Fruit fly (Drosophila melanogaster) whole organism, embryonic: ENCODE results near the gene DAAM.

ENCODE experiments used
- Atf-2 ChIP-seq: fragments of 200-800 bp; sonication (Bioruptor generic); optimal IDR thresholded peaks from 2 replicates; lab custom pipeline; 2016; ENCODE audit warnings: missing biosample characterization, missing genetic modification characterization
- Atf6 ChIP-seq: fragments of 200-800 bp; sonication (Bioruptor generic); IDR thresholded peaks from 2 replicates; pipeline ENCODE4 v1.3.6; 2022; ENCODE audit warnings: missing biosample characterization, missing genetic modification characterization
- CG10267 ChIP-seq: fragments of 200-800 bp; sonication (Bioruptor generic); optimal IDR thresholded peaks from 2 replicates; lab custom pipeline; 2018; ENCODE audit warnings: missing biosample characterization, mild to moderate bottlenecking, missing genetic modification characterization, moderate library complexity
- CG10431 ChIP-seq: fragments of 200-800 bp; sonication (Bioruptor generic); optimal IDR thresholded peaks from 3 replicates; lab custom pipeline; 2018; ENCODE audit warnings: missing biosample characterization, mild to moderate bottlenecking, missing genetic modification characterization
- CG11247 ChIP-seq: fragments of 200-800 bp; sonication (Bioruptor generic); IDR thresholded peaks from 2 replicates; pipeline ENCODE4 v1.3.6; 2022; ENCODE audit warnings: missing biosample characterization, missing genetic modification characterization
- CG11696 ChIP-seq: fragments of 200-800 bp; sonication (Bioruptor generic); IDR thresholded peaks from 2 replicates; pipeline ENCODE4 v1.3.6; 2022; ENCODE audit warnings: missing biosample characterization, missing genetic modification characterization
- CG14965 ChIP-seq: fragments of 200-800 bp; sonication (Bioruptor generic); optimal IDR thresholded peaks from 2 replicates; lab custom pipeline; 2016; ENCODE audit warnings: missing biosample characterization, missing genetic modification characterization, borderline replicate concordance
- CG15011 ChIP-seq: fragments of 200-800 bp; sonication (Bioruptor generic); optimal IDR thresholded peaks from 3 replicates; lab custom pipeline; 2018; ENCODE audit warnings: missing biosample characterization, mild to moderate bottlenecking, missing genetic modification characterization
- CG17186 ChIP-seq: fragments of 200-800 bp; sonication (Bioruptor generic); optimal IDR thresholded peaks from 3 replicates; lab custom pipeline; 2017; ENCODE audit warnings: missing biosample characterization, missing genetic modification reagents, missing genetic modification characterization
- CG17361 ChIP-seq: fragments of 200-800 bp; sonication (Bioruptor generic); IDR thresholded peaks from 3 replicates; pipeline ENCODE4 v1.3.6; 2022; ENCODE audit warnings: missing biosample characterization, missing genetic modification characterization
- CG17568 ChIP-seq: fragments of 200-800 bp; sonication (Bioruptor generic); optimal IDR thresholded peaks from 2 replicates; lab custom pipeline; 2018; ENCODE audit warnings: missing biosample characterization, mild to moderate bottlenecking, missing genetic modification characterization, moderate library complexity
- CG17612 ChIP-seq: fragments of 200-800 bp; sonication (Bioruptor generic); IDR thresholded peaks from 2 replicates; pipeline ENCODE4 v1.3.6; 2022; ENCODE audit warnings: missing biosample characterization, missing genetic modification characterization
- CG30020 ChIP-seq: fragments of 200-800 bp; optimal IDR thresholded peaks from 2 replicates; lab custom pipeline; 2019; ENCODE audit warnings: missing biosample characterization, mild to moderate bottlenecking, missing genetic modification characterization, moderate library complexity
- CG33213 ChIP-seq: fragments of 200-800 bp; sonication (Bioruptor generic); optimal IDR thresholded peaks from 3 replicates; lab custom pipeline; 2016; ENCODE audit warnings: missing biosample characterization, missing genetic modification characterization
- CG3407 ChIP-seq: fragments of 200-800 bp; sonication (Bioruptor generic); optimal IDR thresholded peaks from 2 replicates; lab custom pipeline; 2018; ENCODE audit warnings: missing biosample characterization, mild to moderate bottlenecking, missing genetic modification characterization
- CG7271 ChIP-seq: fragments of 200-800 bp; sonication (Bioruptor generic); optimal IDR thresholded peaks from 2 replicates; lab custom pipeline; 2018; ENCODE audit warnings: missing biosample characterization, mild to moderate bottlenecking, missing genetic modification characterization, moderate library complexity
- CHES-1-like ChIP-seq: fragments of 200-800 bp; sonication (Bioruptor generic); optimal IDR thresholded peaks from 2 replicates; lab custom pipeline; 2016; ENCODE audit warnings: missing biosample characterization, missing genetic modification characterization
- Deaf1 ChIP-seq: fragments of 200-800 bp; optimal IDR thresholded peaks from 3 replicates; lab custom pipeline; 2019; ENCODE audit warnings: missing biosample characterization, mild to moderate bottlenecking, missing genetic modification characterization, moderate library complexity
- HLH3B ChIP-seq: fragments of 200-800 bp; sonication (Bioruptor generic); IDR thresholded peaks from 2 replicates; pipeline ENCODE4 v1.3.6; 2022; ENCODE audit warnings: missing biosample characterization, missing genetic modification characterization
- Hr78 ChIP-seq, 2 experiments: fragments of 200-800 bp in 1 of 2; fragments of >200 bp in 1 of 2; sonication (Bioruptor generic) in 1 of 2; optimal IDR thresholded peaks; 2 replicates each; lab custom pipeline; 2017 to 2019; ENCODE audit warnings: missing biosample characterization in 2 of 2, missing genetic modification characterization in 2 of 2, mild to moderate bottlenecking in 1 of 2, moderate library complexity in 1 of 2
- Lhr ChIP-seq: fragments of 200-800 bp; sonication (Bioruptor generic); optimal IDR thresholded peaks from 3 replicates; lab custom pipeline; 2017; ENCODE audit warnings: mild to moderate bottlenecking, missing biosample characterization, missing genetic modification reagents, missing genetic modification characterization
- NK7.1 ChIP-seq: fragments of 200-800 bp; sonication (Bioruptor generic); optimal IDR thresholded peaks from 3 replicates; lab custom pipeline; 2016; ENCODE audit warnings: missing biosample characterization, missing genetic modification characterization
- Opbp ChIP-seq: fragments of 200-800 bp; sonication (Bioruptor generic); IDR thresholded peaks from 3 replicates; pipeline ENCODE4 v1.3.6; 2022; ENCODE audit warnings: missing biosample characterization, missing genetic modification characterization; ENCODE audit not compliant: partially characterized antibody
- Sin3A ChIP-seq: fragments of >200 bp; optimal IDR thresholded peaks from 2 replicates; lab custom pipeline; 2018
- Tbp ChIP-seq: fragments of >200 bp; optimal IDR thresholded peaks from 2 replicates; lab custom pipeline; 2018; ENCODE audit warnings: missing biosample characterization, missing genetic modification characterization
- Usf ChIP-seq: fragments of 200-800 bp; sonication (Bioruptor generic); optimal IDR thresholded peaks from 2 replicates; lab custom pipeline; 2017; ENCODE audit warnings: missing genotype, missing biosample characterization, missing genetic modification characterization
- amos ChIP-seq: fragments of 200-800 bp; sonication (Bioruptor generic); IDR thresholded peaks from 2 replicates; pipeline ENCODE4 v1.3.6; 2022; ENCODE audit warnings: missing biosample characterization, missing genetic modification characterization; ENCODE audit not compliant: partially characterized antibody
- bigmax ChIP-seq: fragments of 200-800 bp; sonication (Bioruptor generic); optimal IDR thresholded peaks from 2 replicates; lab custom pipeline; 2018; ENCODE audit warnings: missing biosample characterization, mild to moderate bottlenecking, missing genetic modification characterization
- br ChIP-seq: fragments of >200 bp; optimal IDR thresholded peaks from 2 replicates; lab custom pipeline; 2017
- cas ChIP-seq: fragments of 200-800 bp; sonication (Bioruptor generic); IDR thresholded peaks from 2 replicates; pipeline ENCODE4 v1.3.6; 2022; ENCODE audit warnings: missing biosample characterization, missing genetic modification characterization
- cwo ChIP-seq: fragments of 200-800 bp; sonication (Bioruptor generic); optimal IDR thresholded peaks from 3 replicates; lab custom pipeline; 2017; ENCODE audit warnings: missing biosample characterization, missing genetic modification characterization, mild to moderate bottlenecking, moderate library complexity, missing genetic modification reagents
- da ChIP-seq: fragments of 200-800 bp; sonication (Bioruptor generic); optimal IDR thresholded peaks from 2 replicates; lab custom pipeline; 2016; ENCODE audit warnings: missing biosample characterization, missing genetic modification characterization
- dati ChIP-seq: fragments of 200-800 bp; sonication (Bioruptor generic); IDR thresholded peaks from 2 replicates; pipeline ENCODE4 v1.3.6; 2022; ENCODE audit warnings: missing biosample characterization, missing genetic modification characterization
- ftz-f1 ChIP-seq: fragments of 200-800 bp; sonication (Bioruptor generic); optimal IDR thresholded peaks from 2 replicates; lab custom pipeline; 2016; ENCODE audit warnings: missing biosample characterization, missing genetic modification characterization
- gcm ChIP-seq: fragments of 200-800 bp; sonication (Bioruptor generic); optimal IDR thresholded peaks from 2 replicates; lab custom pipeline; 2019; ENCODE audit warnings: missing biosample characterization, mild to moderate bottlenecking, missing genetic modification characterization, moderate library complexity
- gcm2 ChIP-seq: fragments of 200-800 bp; sonication (Bioruptor generic); optimal IDR thresholded peaks from 2 replicates; lab custom pipeline; 2016; ENCODE audit warnings: missing biosample characterization, missing genetic modification characterization
- gro ChIP-seq: fragments of 200-800 bp; sonication (Bioruptor generic); optimal IDR thresholded peaks from 2 replicates; lab custom pipeline; 2016; ENCODE audit warnings: missing biosample characterization, missing genetic modification characterization
- hb ChIP-seq: fragments of 200-800 bp; sonication (Bioruptor generic); IDR thresholded peaks from 3 replicates; pipeline ENCODE4 v1.3.6; 2022; ENCODE audit warnings: missing biosample characterization, missing genetic modification characterization; ENCODE audit not compliant: partially characterized antibody
- luna ChIP-seq: fragments of 200-800 bp; sonication (Bioruptor generic); optimal IDR thresholded peaks from 2 replicates; lab custom pipeline; 2016; ENCODE audit warnings: missing biosample characterization, missing genetic modification characterization
- nerfin-1 ChIP-seq: fragments of 200-800 bp; sonication (Bioruptor generic); optimal IDR thresholded peaks from 3 replicates; lab custom pipeline; 2019; ENCODE audit warnings: missing biosample characterization, mild to moderate bottlenecking, missing genetic modification characterization, moderate library complexity
- nerfin-2 ChIP-seq: fragments of 200-800 bp; sonication (Bioruptor generic); IDR thresholded peaks from 2 replicates; pipeline ENCODE4 v1.3.6; 2022; ENCODE audit warnings: missing biosample characterization, missing genetic modification characterization; ENCODE audit not compliant: partially characterized antibody
- run ChIP-seq: fragments of 200-800 bp; sonication (Bioruptor generic); optimal IDR thresholded peaks from 3 replicates; lab custom pipeline; 2018; ENCODE audit warnings: missing biosample characterization, mild to moderate bottlenecking, missing genetic modification characterization
- sens-2 ChIP-seq: fragments of 200-800 bp; sonication (Bioruptor generic); IDR thresholded peaks from 2 replicates; pipeline ENCODE4 v1.3.6; 2022; ENCODE audit warnings: missing biosample characterization, missing genetic modification characterization
- slbo ChIP-seq: fragments of 200-800 bp; sonication (Bioruptor generic); IDR thresholded peaks from 2 replicates; pipeline ENCODE4 v1.3.6; 2022; ENCODE audit warnings: missing biosample characterization, missing genetic modification characterization
- slp2 ChIP-seq: fragments of 200-800 bp; sonication (Bioruptor generic); optimal IDR thresholded peaks from 2 replicates; lab custom pipeline; 2016; ENCODE audit warnings: missing biosample characterization, missing genetic modification characterization
- sug ChIP-seq: fragments of 200-800 bp; optimal IDR thresholded peaks from 2 replicates; lab custom pipeline; 2019; ENCODE audit warnings: missing biosample characterization, mild to moderate bottlenecking, missing genetic modification characterization, moderate library complexity
- toy ChIP-seq: fragments of 200-800 bp; sonication (Bioruptor generic); IDR thresholded peaks from 2 replicates; pipeline ENCODE4 v1.3.6; 2022; ENCODE audit warnings: missing biosample characterization, missing genetic modification characterization
- vnd ChIP-seq: fragments of 200-800 bp; sonication (Bioruptor generic); IDR thresholded peaks from 3 replicates; pipeline ENCODE4 v1.3.6; 2022; ENCODE audit warnings: missing biosample characterization, missing genetic modification characterization; ENCODE audit not compliant: partially characterized antibody
- zf30C ChIP-seq: fragments of 200-800 bp; sonication (Bioruptor generic); optimal IDR thresholded peaks from 3 replicates; lab custom pipeline; 2018; ENCODE audit warnings: missing biosample characterization, mild to moderate bottlenecking, missing genetic modification characterization

The DAAM gene

dm6 chrX:1276757-1277527 lies 45.2 kb downstream of the DAAM start (continued):
- no peak for TF ChIP-seq Tbp (GFP tag; lab: Kevin White, UChicago)
- no peak for TF ChIP-seq Deaf1 (tag; lab: Kevin White, UChicago)
- peak; percentile 77 for TF ChIP-seq CG3407 (GFP tag; lab: Kevin White, UChicago)
- no peak for TF ChIP-seq CG7271 (tag; lab: Kevin White, UChicago)
- no peak for TF ChIP-seq bigmax (GFP tag; lab: Kevin White, UChicago)
- peak; percentile 86 for TF ChIP-seq toy (GFP tag; lab: Robert Waterston, UW)
- peak; percentile 78 for TF ChIP-seq gcm
- peak; percentile 83 for TF ChIP-seq da (GFP tag; lab: Kevin White, UChicago)
- no peak for TF ChIP-seq CG30020
- TF ChIP-seq CG17361: peak; percentile 91
- peak; percentile 97 for TF ChIP-seq CG11696 (GFP tag; lab: Robert Waterston, UW)
- TF ChIP-seq slbo: peak; percentile 95
- no peak for TF ChIP-seq zf30C (GFP tag; lab: Kevin White, UChicago)
- peak; percentile 90 for TF ChIP-seq CG15011 (GFP tag; lab: Kevin White, UChicago)
- no peak for TF ChIP-seq Opbp
- peak; percentile 71 for TF ChIP-seq Atf-2 (GFP tag; lab: Kevin White, UChicago)
- TF ChIP-seq hb (GFP tag; lab: Robert Waterston, UW): no peak
- peak in 1 of 2 experiments; percentile 33 for TF ChIP-seq Hr78 (GFP tag; optimal IDR thresholded peaks at IDR 0.05; lab: Kevin White, UChicago)
- TF ChIP-seq luna (GFP tag; lab: Kevin White, UChicago): peak; percentile 79
- TF ChIP-seq Sin3A (lab: Kevin White, UChicago): no peak
- TF ChIP-seq cwo (GFP tag; lab: Kevin White, UChicago): peak; percentile 92
- peak; percentile 88 for TF ChIP-seq NK7.1
- TF ChIP-seq gcm2 (GFP tag; lab: Kevin White, UChicago): peak; percentile 88
- peak; percentile 69 for TF ChIP-seq CG10267 (tag; lab: Kevin White, UChicago)
- TF ChIP-seq Usf (GFP tag; lab: Kevin White, UChicago): peak; percentile 81
- peak; percentile 54 for TF ChIP-seq CG17186
- TF ChIP-seq vnd: no peak
- peak; percentile 64 for TF ChIP-seq nerfin-1 (tag; lab: Kevin White, UChicago)
- TF ChIP-seq CG17568: peak; percentile 78
- TF ChIP-seq CG17612 (GFP tag; lab: Robert Waterston, UW): peak; percentile 70
- no peak for TF ChIP-seq CG10431 (GFP tag; lab: Kevin White, UChicago)
- no peak for TF ChIP-seq nerfin-2 (GFP tag; lab: Robert Waterston, UW)
- peak; percentile 82 for TF ChIP-seq sens-2 (GFP tag; lab: Robert Waterston, UW)
- peak; percentile 89 for TF ChIP-seq HLH3B (GFP tag; lab: Robert Waterston, UW)
- peak; percentile 53 for TF ChIP-seq sug
- peak; percentile 89 for TF ChIP-seq CG11247 (GFP tag; lab: Robert Waterston, UW)
- peak; percentile 88 for TF ChIP-seq slp2 (GFP tag; lab: Kevin White, UChicago)
- TF ChIP-seq dati (GFP tag; lab: Robert Waterston, UW): peak; percentile 86
- peak; percentile 91 for TF ChIP-seq CHES-1-like (GFP tag; lab: Kevin White, UChicago)
- TF ChIP-seq ftz-f1 (GFP tag; lab: Kevin White, UChicago): peak; percentile 63
- peak; percentile 89 for TF ChIP-seq CG33213 (GFP tag; lab: Kevin White, UChicago)
- TF ChIP-seq run (tag; lab: Kevin White, UChicago): peak; percentile 86
- peak; percentile 95 for TF ChIP-seq Atf6 (GFP tag; lab: Robert Waterston, UW)
- no peak for TF ChIP-seq br (lab: Kevin White, UChicago)
- TF ChIP-seq amos (GFP tag; lab: Robert Waterston, UW): no peak
- TF ChIP-seq CG14965 (GFP tag; lab: Kevin White, UChicago): peak; percentile 61
- TF ChIP-seq cas (GFP tag; lab: Robert Waterston, UW): peak; percentile 85
- peak; percentile 62 for TF ChIP-seq Lhr (GFP tag; lab: Kevin White, UChicago)
- TF ChIP-seq gro (GFP tag; lab: Kevin White, UChicago): peak; percentile 84
